Worm (Caenorhabditis elegans) whole organism, L4 larva: ENCODE results near the gene F10D2.8.

Experiments used
- D1046.2 ChIP-seq: fragments of 200-800 bp; sonication (Bioruptor generic); IDR thresholded peaks from 2 replicates; pipeline ENCODE4 v1.3.6; 2022; ENCODE audit warnings: missing genetic modification characterization, missing compliant biosample characterization
- F10B5.3 ChIP-seq: sonication (generic microtip); optimal IDR thresholded peaks from 2 replicates; lab custom pipeline; 2016; ENCODE audit warnings: mild to moderate bottlenecking, missing genetic modification characterization, missing compliant biosample characterization
- Y105C5A.15 ChIP-seq: fragments of 200-800 bp; sonication (Bioruptor generic); IDR thresholded peaks from 2 replicates; pipeline ENCODE4 v1.3.6; 2022; ENCODE audit warnings: missing genetic modification characterization, missing compliant biosample characterization
- Y48G9A.11 ChIP-seq: fragments of 200-800 bp; sonication (Bioruptor generic); IDR thresholded peaks from 2 replicates; pipeline ENCODE4 v1.3.6; 2022; ENCODE audit warnings: missing genetic modification reagents, missing genetic modification characterization, missing compliant biosample characterization
- Y5F2A.4 ChIP-seq: fragments of 200-800 bp; sonication (Bioruptor generic); optimal IDR thresholded peaks from 2 replicates; lab custom pipeline; 2018; ENCODE audit warnings: mild to moderate bottlenecking, missing genetic modification characterization, missing compliant biosample characterization
- ZK337.2 ChIP-seq: fragments of 200-800 bp; sonication (Bioruptor generic); IDR thresholded peaks from 2 replicates; pipeline ENCODE4 v1.3.6; 2022; ENCODE audit warnings: missing genetic modification reagents, missing genetic modification characterization, missing compliant biosample characterization
- ZK546.5 ChIP-seq, 2 experiments: sonication (generic microtip); optimal IDR thresholded peaks; 2 replicates each; lab custom pipeline; 2017; ENCODE audit warnings: missing biosample characterization in 2 of 2, missing genetic modification characterization in 2 of 2
- ceh-20 ChIP-seq: fragments of 200-800 bp; sonication (Bioruptor generic); IDR thresholded peaks from 2 replicates; pipeline ENCODE4 v1.3.6; 2022; ENCODE audit warnings: missing genetic modification reagents, missing genetic modification characterization, missing compliant biosample characterization
- ceh-32 ChIP-seq: sonication (generic microtip); optimal IDR thresholded peaks from 2 replicates; lab custom pipeline; 2016; ENCODE audit warnings: mild to moderate bottlenecking, missing genetic modification characterization, missing compliant biosample characterization; ENCODE audit not compliant: poor library complexity
- ceh-62 ChIP-seq: sonication (generic microtip); optimal IDR thresholded peaks from 2 replicates; lab custom pipeline; 2017; ENCODE audit warnings: missing biosample characterization, missing genetic modification characterization
- cey-2 ChIP-seq: sonication (generic microtip); optimal IDR thresholded peaks from 3 replicates; lab custom pipeline; 2017; ENCODE audit warnings: missing genetic modification characterization, mild to moderate bottlenecking, missing compliant biosample characterization, antibody characterized with exemption, borderline replicate concordance; ENCODE audit not compliant: insufficient read depth
- daf-12 ChIP-seq: fragments of 150-350 bp; optimal IDR thresholded peaks from 2 replicates; lab custom pipeline; 2014; ENCODE audit warnings: missing biosample characterization, missing genetic modification reagents, missing genetic modification characterization
- daf-19 ChIP-seq: fragments of 200-800 bp; sonication (Bioruptor generic); conservative IDR thresholded peaks from 2 replicates; pipeline ENCODE4 v1.3.6; 2022; ENCODE audit warnings: missing genetic modification characterization, missing compliant biosample characterization
- dpl-1 ChIP-seq: fragments of 150-350 bp; optimal IDR thresholded peaks from 2 replicates; lab custom pipeline; 2014; ENCODE audit warnings: missing biosample characterization, missing genetic modification reagents, missing genetic modification characterization
- dve-1 ChIP-seq: sonication (generic microtip); optimal IDR thresholded peaks from 2 replicates; lab custom pipeline; 2017; ENCODE audit warnings: antibody characterized with exemption, mild to moderate bottlenecking, missing genetic modification characterization, missing compliant biosample characterization; ENCODE audit not compliant: insufficient read depth
- hlh-30 ChIP-seq: sonication (generic microtip); optimal IDR thresholded peaks from 2 replicates; lab custom pipeline; 2017; ENCODE audit warnings: antibody characterized with exemption, mild to moderate bottlenecking, missing genetic modification characterization, missing compliant biosample characterization; ENCODE audit not compliant: insufficient read depth
- lin-38 ChIP-seq: fragments of 200-800 bp; sonication (Bioruptor generic); IDR thresholded peaks from 2 replicates; pipeline ENCODE4 v1.3.6; 2022; ENCODE audit warnings: missing genetic modification reagents, missing genetic modification characterization, missing compliant biosample characterization
- lin-39 ChIP-seq: fragments of 150-350 bp; optimal IDR thresholded peaks from 2 replicates; lab custom pipeline; 2014; ENCODE audit warnings: missing biosample characterization, missing genetic modification reagents, missing genetic modification characterization
- lsy-2 ChIP-seq, 2 experiments: fragments of 150-350 bp in 1 of 2; sonication (generic microtip) in 1 of 2; optimal IDR thresholded peaks; 2 replicates each; lab custom pipeline; 2014 to 2017; ENCODE audit warnings: missing biosample characterization in 2 of 2, missing genetic modification characterization in 2 of 2
- mdl-1 ChIP-seq, 2 experiments: fragments of 150-350 bp in 1 of 2; sonication (generic microtip) in 1 of 2; optimal IDR thresholded peaks; 2 replicates each; lab custom pipeline; 2014 to 2017; ENCODE audit warnings: missing biosample characterization in 2 of 2, missing genetic modification characterization in 2 of 2
- mdt-29 ChIP-seq: fragments of 200-800 bp; sonication (Bioruptor generic); IDR thresholded peaks from 2 replicates; pipeline ENCODE4 v1.3.6; 2022; ENCODE audit warnings: missing genetic modification reagents, missing genetic modification characterization, missing compliant biosample characterization
- mxl-2 ChIP-seq: fragments of 200-800 bp; sonication (Bioruptor generic); conservative IDR thresholded peaks from 2 replicates; pipeline ENCODE4 v1.3.6; 2022; ENCODE audit warnings: missing genetic modification reagents, missing genetic modification characterization, missing compliant biosample characterization
- nhr-11 ChIP-seq: fragments of 150-350 bp; optimal IDR thresholded peaks from 2 replicates; lab custom pipeline; 2014; ENCODE audit warnings: missing biosample characterization, missing genetic modification characterization
- nhr-25 ChIP-seq: sonication (generic microtip); optimal IDR thresholded peaks from 2 replicates; lab custom pipeline; 2017; ENCODE audit warnings: missing genetic modification characterization, mild to moderate bottlenecking, missing compliant biosample characterization, antibody characterized with exemption, moderate library complexity, borderline replicate concordance; ENCODE audit not compliant: insufficient read depth
- nhr-41 ChIP-seq: fragments of 200-800 bp; sonication (Bioruptor generic); IDR thresholded peaks from 2 replicates; pipeline ENCODE4 v1.3.6; 2022; ENCODE audit warnings: missing genetic modification reagents, missing genetic modification characterization, missing compliant biosample characterization
- nhr-42 ChIP-seq: fragments of 200-800 bp; sonication (Bioruptor generic); IDR thresholded peaks from 2 replicates; pipeline ENCODE4 v1.3.6; 2022; ENCODE audit warnings: missing genetic modification characterization, missing compliant biosample characterization
- nhr-76 ChIP-seq: fragments of 150-350 bp; optimal IDR thresholded peaks from 2 replicates; lab custom pipeline; 2014; ENCODE audit warnings: missing biosample characterization, missing genetic modification characterization
- pha-4 ChIP-seq, 2 experiments: fragments of 150-350 bp in 1 of 2; fragments of 200-800 bp in 1 of 2; sonication (Bioruptor generic) in 1 of 2; IDR thresholded peaks in 1 of 2; optimal IDR thresholded peaks in 1 of 2; 2 replicates each; pipeline versions ENCODE4 v1.3.6 to Lab custom; 2014 to 2022; ENCODE audit warnings: missing genetic modification characterization in 2 of 2, missing genetic modification reagents in 2 of 2, missing biosample characterization in 1 of 2, missing compliant biosample characterization in 1 of 2
- set-16 ChIP-seq: fragments of 200-800 bp; sonication (Bioruptor generic); IDR thresholded peaks from 2 replicates; pipeline ENCODE4 v1.3.6; 2022; ENCODE audit warnings: missing genetic modification reagents, missing genetic modification characterization, missing compliant biosample characterization
- snpc-4 ChIP-seq: fragments of 150-350 bp; optimal IDR thresholded peaks from 2 replicates; lab custom pipeline; 2014; ENCODE audit warnings: missing biosample characterization, missing genetic modification characterization
- unc-130 ChIP-seq: sonication (generic microtip); optimal IDR thresholded peaks from 2 replicates; lab custom pipeline; 2016; ENCODE audit warnings: missing genetic modification reagents, missing genetic modification characterization, missing compliant biosample characterization
- unc-62 ChIP-seq, 3 experiments: fragments of 150-350 bp in 1 of 3; sonication (generic microtip); optimal IDR thresholded peaks in 2 of 3; peaks in 1 of 3; 1 replicate in 1 of 3; 2 replicates in 2 of 3; lab custom pipeline; 2014 to 2017; ENCODE audit warnings: missing biosample characterization in 3 of 3, missing genetic modification characterization in 3 of 3, missing genetic modification reagents in 3 of 3, missing genotype in 1 of 3
- zfp-2 ChIP-seq: sonication (generic microtip); optimal IDR thresholded peaks from 2 replicates; lab custom pipeline; 2016; ENCODE audit warnings: mild to moderate bottlenecking, missing genetic modification characterization, missing compliant biosample characterization
- zip-11 ChIP-seq: fragments of 200-800 bp; sonication (Bioruptor generic); IDR thresholded peaks from 2 replicates; pipeline ENCODE4 v1.3.6; 2022; ENCODE audit warnings: missing genetic modification characterization, missing compliant biosample characterization
- zip-2 ChIP-seq: fragments of 150-350 bp; optimal IDR thresholded peaks from 2 replicates; lab custom pipeline; 2014; ENCODE audit warnings: missing biosample characterization, missing genetic modification characterization

F10D2.8 gene

ce11 chrV:7196498-7196966 is 46.0 kb upstream of the F10D2.8 start, which contains the start of gene F09G2.2 (continued):
- TF ChIP-seq dpl-1 (GFP tag; lab: Kevin White, UChicago), result peak; percentile 94
- TF ChIP-seq daf-12 (tag; lab: Kevin White, UChicago), result no peak
- no peak for TF ChIP-seq ceh-32
- TF ChIP-seq Y48G9A.11 (GFP tag; lab: Robert Waterston, UW), result peak; percentile 63
- TF ChIP-seq F10B5.3 (tag; lab: Kevin White, UChicago), result no peak
- no peak for TF ChIP-seq nhr-76 (tag; lab: Kevin White, UChicago)
- no peak for TF ChIP-seq ZK546.5 (tag; optimal IDR thresholded peaks at IDR 0.05; lab: Kevin White, UChicago)
- no peak for TF ChIP-seq daf-19
- no peak for TF ChIP-seq cey-2 (tag; lab: Kevin White, UChicago)
- peak; percentile 92 for TF ChIP-seq nhr-11 (tag; lab: Kevin White, UChicago)
- TF ChIP-seq Y5F2A.4 (GFP tag; lab: Kevin White, UChicago), result no peak
- peak; percentile 83 for TF ChIP-seq hlh-30 (tag; lab: Kevin White, UChicago)
- no peak for TF ChIP-seq ceh-62 (tag; lab: Kevin White, UChicago)
- TF ChIP-seq snpc-4 (tag; lab: Kevin White, UChicago), result peak; percentile 24
- no peak for TF ChIP-seq Y105C5A.15 (GFP tag; lab: Robert Waterston, UW)
- peak; percentile 88 for TF ChIP-seq nhr-25 (tag; lab: Kevin White, UChicago)
- TF ChIP-seq mdl-1 (tag; optimal IDR thresholded peaks at IDR 0.05; lab: Kevin White, UChicago), result peak in 1 of 2 experiments; percentile 65
- TF ChIP-seq lin-39 (tag; lab: Kevin White, UChicago), result no peak
- TF ChIP-seq zip-11 (GFP tag; lab: Robert Waterston, UW), result no peak
- peak; percentile 78; the same call in 1 of the 2 replicates for TF ChIP-seq pha-4 (GFP tag; IDR thresholded peaks at IDR 0.05; lab: Robert Waterston, UW)
- TF ChIP-seq pha-4 (tag; optimal IDR thresholded peaks at IDR 0.05; lab: Kevin White, UChicago), result no peak
- TF ChIP-seq nhr-41 (GFP tag; lab: Robert Waterston, UW), result no peak
- peak; percentile 78 for TF ChIP-seq unc-130
- peak in 1 of 2 experiments; percentile 98 for TF ChIP-seq unc-62 (GFP tag; optimal IDR thresholded peaks at IDR 0.05 in 1 of 2; lab: Kevin White, UChicago)
- TF ChIP-seq unc-62 (tag; optimal IDR thresholded peaks at IDR 0.05; lab: Kevin White, UChicago), result no peak
- TF ChIP-seq, all 104 proteins: peak for 59

DNA sequence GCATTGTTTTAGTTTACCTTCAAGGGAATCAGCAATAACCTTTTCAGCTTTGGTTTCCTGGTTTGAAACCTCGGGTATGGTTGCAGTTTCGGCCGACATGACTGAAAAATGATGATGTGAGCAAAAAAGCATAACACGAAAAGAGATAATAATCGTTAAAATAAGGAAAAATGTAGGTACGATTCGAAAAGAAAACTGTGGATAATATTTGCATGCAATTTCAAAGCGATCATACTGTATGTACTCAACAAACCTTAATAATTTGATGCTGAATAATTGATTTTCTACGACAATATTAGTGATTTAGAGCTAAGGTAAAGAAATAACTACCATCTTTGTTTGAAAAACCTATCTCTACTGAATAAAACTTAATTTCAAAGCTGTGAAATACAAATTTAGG is 45.5 kb upstream of the F10D2.8 start, which contains the start of gene attf-2:
Gene attf-2 (minus strand): TSS at position 101 of the 400 bp plus-strand sequence.
- no peak for TF ChIP-seq ceh-20 (GFP tag; lab: Robert Waterston, UW)
- no peak for TF ChIP-seq lsy-2 (tag; optimal IDR thresholded peaks at IDR 0.05; lab: Kevin White, UChicago)
- no peak for TF ChIP-seq zfp-2 (tag; lab: Kevin White, UChicago)
- TF ChIP-seq lin-38 (GFP tag; lab: Robert Waterston, UW), result no peak
- TF ChIP-seq Y5F2A.4 (GFP tag; lab: Kevin White, UChicago), result no peak
- no peak for TF ChIP-seq dve-1 (tag; lab: Kevin White, UChicago)
- no peak for TF ChIP-seq ceh-62 (tag; lab: Kevin White, UChicago)
- no peak for TF ChIP-seq mdt-29 (GFP tag; lab: Robert Waterston, UW)

- TF ChIP-seq Y48G9A.11 (GFP tag; lab: Robert Waterston, UW) (no peak), mxl-2 (GFP tag; lab: Robert Waterston, UW) (no peak), D1046.2 (GFP tag; lab: Robert Waterston, UW) (no peak), set-16 (peak; percentile 64)
Observed at ce11 chrV:7194818-7195217, 44.3 kb upstream of the F10D2.8 start.

DNA sequence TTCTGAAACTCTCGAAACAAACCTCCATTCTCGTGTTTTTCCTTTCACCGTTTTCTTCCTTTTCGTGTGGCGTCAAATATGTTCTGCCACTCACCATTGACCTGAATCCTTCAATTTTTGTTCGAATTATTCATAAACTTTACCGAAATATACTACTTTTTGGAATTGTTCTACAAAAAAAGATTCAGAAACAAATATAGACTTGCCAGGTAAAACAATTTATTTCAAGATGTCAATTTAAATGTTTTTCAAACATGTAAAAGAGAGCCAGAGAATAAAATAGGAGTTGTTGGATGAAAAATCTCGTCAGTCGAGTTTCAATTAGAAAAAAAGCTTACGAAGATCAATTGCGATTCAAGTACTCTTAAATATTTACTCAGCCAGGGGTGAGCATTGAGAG is 43.0 kb upstream of the F10D2.8 start, which contains the start of gene F09G2.8:
Gene F09G2.8 (minus strand): TSS at position 101 of the 400 bp plus-strand sequence.
- TF ChIP-seq zip-2 (tag; lab: Kevin White, UChicago) (no peak), ZK337.2 (GFP tag; lab: Robert Waterston, UW) (no peak), lin-38 (GFP tag; lab: Robert Waterston, UW) (no peak), nhr-42 (GFP tag; lab: Robert Waterston, UW) (no peak)
